Fruit fly (Drosophila melanogaster) whole organism: ENCODE results near the gene bero.

Source experiments
- CG8478 ChIP-seq: fragments of >200 bp; optimal IDR thresholded peaks from 2 replicates; lab custom pipeline; 2018; ENCODE audit warnings: inconsistent platforms
- Dll ChIP-seq: fragments of >200 bp; optimal IDR thresholded peaks from 2 replicates; lab custom pipeline; 2017
- EcR ChIP-seq, 2 experiments: fragments of >200 bp; optimal IDR thresholded peaks; 2 replicates each; lab custom pipeline; 2017; ENCODE audit warnings: missing biosample characterization in 2 of 2, missing genetic modification characterization in 2 of 2, missing genetic modification reagents in 2 of 2
- pan ChIP-seq: fragments of >200 bp; optimal IDR thresholded peaks from 2 replicates; lab custom pipeline; 2017
- psq ChIP-seq: fragments of >200 bp; optimal IDR thresholded peaks from 2 replicates; lab custom pipeline; 2017
- usp ChIP-seq: fragments of >200 bp; optimal IDR thresholded peaks from 2 replicates; lab custom pipeline; 2017; ENCODE audit warnings: missing biosample characterization, missing genetic modification characterization, mixed read lengths

The bero gene

dm6 chr2L:20891188-20891587 lies 32.7 kb downstream of the bero start:
- TF ChIP-seq Dll (no peak), psq (lab: Kevin White, UChicago) (no peak), usp (no peak), CG8478 (lab: Kevin White, UChicago) (no peak), pan (no peak), EcR (GFP tag; optimal IDR thresholded peaks at IDR 0.05; lab: Kevin White, UChicago) (no peak)

- TF ChIP-seq usp (no peak), CG8478 (lab: Kevin White, UChicago) (no peak), pan (no peak), EcR (GFP tag; optimal IDR thresholded peaks at IDR 0.05; lab: Kevin White, UChicago) (no peak), psq (lab: Kevin White, UChicago) (no peak), Dll (no peak)
Measured at dm6 chr2L:20896681-20897341, 38.3 kb downstream of the bero start.

- TF ChIP-seq usp (no peak), pan (no peak)
Measured at dm6 chr2L:20898478-20899075, 40.1 kb downstream of the bero start.

dm6 chr2L:20904327-20904726 lies 45.8 kb downstream of the bero start:
- TF ChIP-seq Dll (no peak), psq (lab: Kevin White, UChicago) (no peak), pan (no peak), usp (no peak), EcR (GFP tag; optimal IDR thresholded peaks at IDR 0.05; lab: Kevin White, UChicago) (no peak), CG8478 (lab: Kevin White, UChicago) (no peak)

dm6 chr2L:20905025-20905424 lies 46.5 kb downstream of the bero start:
- TF ChIP-seq psq (lab: Kevin White, UChicago) = no peak
- TF ChIP-seq CG8478 (lab: Kevin White, UChicago) = no peak
- no peak for TF ChIP-seq EcR (GFP tag; optimal IDR thresholded peaks at IDR 0.05; lab: Kevin White, UChicago)
- TF ChIP-seq Dll = no peak
- TF ChIP-seq pan = no peak
- no peak for TF ChIP-seq usp

dm6 chr2L:20907995-20908654 lies 49.6 kb downstream of the bero start:
- TF ChIP-seq usp (no peak), EcR (GFP tag; optimal IDR thresholded peaks at IDR 0.05; lab: Kevin White, UChicago) (no peak), CG8478 (lab: Kevin White, UChicago) (no peak), psq (lab: Kevin White, UChicago) (no peak), Dll (no peak), pan (no peak)

- TF ChIP-seq psq (lab: Kevin White, UChicago) (no peak), EcR (GFP tag; optimal IDR thresholded peaks at IDR 0.05; lab: Kevin White, UChicago) (no peak), usp (no peak), pan (no peak), Dll (no peak), CG8478 (lab: Kevin White, UChicago) (no peak)
Measured at dm6 chr2L:20909301-20909700, 50.8 kb downstream of the bero start.
